Fruit fly (Drosophila melanogaster) whole organism, embryonic: ENCODE measurements around the gene CG6901.

Experiments used
- C15 ChIP-seq: fragments of 200-800 bp; sonication (Bioruptor generic); IDR thresholded peaks from 3 replicates; pipeline ENCODE4 v1.3.6; 2022; ENCODE audit warnings: missing biosample characterization, missing genetic modification characterization
- CG10366 ChIP-seq: fragments of 200-800 bp; sonication (Bioruptor generic); IDR thresholded peaks from 2 replicates; pipeline ENCODE4 v1.3.6; 2022; ENCODE audit warnings: missing biosample characterization, missing genetic modification characterization
- CG10462 ChIP-seq: fragments of 200-800 bp; sonication (Bioruptor generic); optimal IDR thresholded peaks from 2 replicates; lab custom pipeline; 2016; ENCODE audit warnings: missing biosample characterization, missing genetic modification characterization
- CG15073 ChIP-seq: fragments of 200-800 bp; sonication (Bioruptor generic); optimal IDR thresholded peaks from 2 replicates; lab custom pipeline; 2016; ENCODE audit warnings: missing biosample characterization, missing genetic modification characterization
- CG1603 ChIP-seq: fragments of 200-800 bp; sonication (Bioruptor generic); optimal IDR thresholded peaks from 2 replicates; lab custom pipeline; 2019; ENCODE audit warnings: missing biosample characterization, mild to moderate bottlenecking, missing genetic modification characterization, moderate library complexity
- CG17328 ChIP-seq: fragments of 200-800 bp; sonication (Bioruptor generic); IDR thresholded peaks from 2 replicates; pipeline ENCODE4 v1.3.6; 2022; ENCODE audit warnings: missing biosample characterization, missing genetic modification characterization
- CG18262 ChIP-seq: fragments of 200-800 bp; optimal IDR thresholded peaks from 3 replicates; lab custom pipeline; 2019; ENCODE audit warnings: missing biosample characterization, mild to moderate bottlenecking, missing genetic modification characterization, moderate library complexity
- CG1832 ChIP-seq: fragments of 200-800 bp; sonication (Bioruptor generic); optimal IDR thresholded peaks from 2 replicates; lab custom pipeline; 2017; ENCODE audit warnings: missing biosample characterization, mild to moderate bottlenecking, missing genetic modification characterization, inconsistent platforms
- CG2712 ChIP-seq: fragments of 200-800 bp; optimal IDR thresholded peaks from 3 replicates; lab custom pipeline; 2019; ENCODE audit warnings: missing biosample characterization, mild to moderate bottlenecking, missing genetic modification characterization, moderate library complexity
- CG31365 ChIP-seq: fragments of 200-800 bp; sonication (Bioruptor generic); optimal IDR thresholded peaks from 2 replicates; lab custom pipeline; 2018; ENCODE audit warnings: missing biosample characterization, mild to moderate bottlenecking, missing genetic modification characterization
- CG32772 ChIP-seq: fragments of 200-800 bp; sonication (Bioruptor generic); IDR thresholded peaks from 2 replicates; pipeline ENCODE4 v1.3.6; 2022; ENCODE audit warnings: missing biosample characterization, missing genetic modification characterization
- CG33213 ChIP-seq: fragments of 200-800 bp; sonication (Bioruptor generic); optimal IDR thresholded peaks from 3 replicates; lab custom pipeline; 2016; ENCODE audit warnings: missing biosample characterization, missing genetic modification characterization
- CG34224 ChIP-seq: fragments of 200-800 bp; sonication (Bioruptor generic); IDR thresholded peaks from 3 replicates; pipeline ENCODE4 v1.3.6; 2022; ENCODE audit warnings: missing biosample characterization, missing genetic modification characterization; ENCODE audit not compliant: partially characterized antibody
- CG3838 ChIP-seq: fragments of 200-800 bp; sonication (Bioruptor generic); optimal IDR thresholded peaks from 3 replicates; lab custom pipeline; 2016; ENCODE audit warnings: missing biosample characterization, missing genetic modification characterization
- CG4360 ChIP-seq: fragments of 200-800 bp; sonication (Bioruptor generic); IDR thresholded peaks from 2 replicates; pipeline ENCODE4 v1.3.6; 2022; ENCODE audit warnings: missing biosample characterization, missing genetic modification characterization
- CG5245 ChIP-seq: fragments of 200-800 bp; sonication (Bioruptor generic); optimal IDR thresholded peaks from 3 replicates; lab custom pipeline; 2016; ENCODE audit warnings: missing biosample characterization, missing genetic modification characterization
- CG6654 ChIP-seq: fragments of 200-800 bp; sonication (Bioruptor generic); optimal IDR thresholded peaks from 2 replicates; lab custom pipeline; 2017; ENCODE audit warnings: missing biosample characterization, mild to moderate bottlenecking, missing genetic modification characterization
- CG6791 ChIP-seq: fragments of 200-800 bp; sonication (Bioruptor generic); IDR thresholded peaks from 3 replicates; pipeline ENCODE4 v1.3.6; 2022; ENCODE audit warnings: missing biosample characterization, missing genetic modification characterization; ENCODE audit not compliant: partially characterized antibody
- CG8924 ChIP-seq: fragments of 200-800 bp; optimal IDR thresholded peaks from 3 replicates; lab custom pipeline; 2019; ENCODE audit warnings: missing biosample characterization, mild to moderate bottlenecking, missing genetic modification characterization, moderate library complexity
- ERR ChIP-seq: fragments of 200-800 bp; sonication (Bioruptor generic); optimal IDR thresholded peaks from 2 replicates; lab custom pipeline; 2016; ENCODE audit warnings: missing biosample characterization, missing genetic modification characterization
- Lpt ChIP-seq: fragments of >200 bp; optimal IDR thresholded peaks from 2 replicates; lab custom pipeline; 2018; ENCODE audit warnings: missing biosample characterization, missing genetic modification characterization
- NFAT ChIP-seq: fragments of 200-800 bp; sonication (Bioruptor generic); IDR thresholded peaks from 2 replicates; pipeline ENCODE4 v1.3.6; 2022; ENCODE audit warnings: missing biosample characterization, missing genetic modification characterization
- NfI ChIP-seq: fragments of 200-800 bp; sonication (Bioruptor generic); optimal IDR thresholded peaks from 3 replicates; lab custom pipeline; 2018; ENCODE audit warnings: missing biosample characterization, mild to moderate bottlenecking, missing genetic modification characterization, moderate library complexity
- Oli ChIP-seq: fragments of 200-800 bp; sonication (Bioruptor generic); optimal IDR thresholded peaks from 2 replicates; lab custom pipeline; 2018; ENCODE audit warnings: missing biosample characterization, mild to moderate bottlenecking, missing genetic modification characterization, moderate library complexity
- Sox100B ChIP-seq: fragments of 200-800 bp; sonication (Bioruptor generic); optimal IDR thresholded peaks from 3 replicates; lab custom pipeline; 2018; ENCODE audit warnings: missing biosample characterization, mild to moderate bottlenecking, missing genetic modification characterization
- Trl ChIP-seq, 3 experiments: fragments of >200 bp in 2 of 3; fragments of 200-800 bp in 1 of 3; sonication (Bioruptor generic) in 1 of 3; optimal IDR thresholded peaks; 2 replicates in 1 of 3; 3 replicates in 2 of 3; lab custom pipeline; 2016 to 2017; ENCODE audit warnings: missing biosample characterization in 1 of 3, missing genetic modification characterization in 1 of 3
- Xrp1 ChIP-seq: fragments of 200-800 bp; sonication (Bioruptor generic); IDR thresholded peaks from 2 replicates; pipeline ENCODE4 v1.3.6; 2022; ENCODE audit warnings: missing biosample characterization, missing genetic modification characterization
- chinmo ChIP-seq: fragments of 200-800 bp; sonication (Bioruptor generic); IDR thresholded peaks from 4 replicates; pipeline ENCODE4 v1.3.6; 2022; ENCODE audit warnings: missing biosample characterization, missing genetic modification characterization; ENCODE audit not compliant: partially characterized antibody
- corto ChIP-seq: fragments of 200-800 bp; sonication (Bioruptor generic); optimal IDR thresholded peaks from 2 replicates; lab custom pipeline; 2016; ENCODE audit warnings: missing biosample characterization, mild to moderate bottlenecking, missing genetic modification characterization, moderate library complexity
- crp ChIP-seq, 2 experiments: fragments of 200-800 bp; sonication (Bioruptor generic); optimal IDR thresholded peaks; 2 replicates in 1 of 2; 3 replicates in 1 of 2; lab custom pipeline; 2017; ENCODE audit warnings: missing biosample characterization in 2 of 2, missing genetic modification characterization in 2 of 2, mild to moderate bottlenecking in 1 of 2, moderate library complexity in 1 of 2
- dati ChIP-seq: fragments of 200-800 bp; sonication (Bioruptor generic); IDR thresholded peaks from 2 replicates; pipeline ENCODE4 v1.3.6; 2022; ENCODE audit warnings: missing biosample characterization, missing genetic modification characterization
- disco-r ChIP-seq: fragments of 200-800 bp; sonication (Bioruptor generic); optimal IDR thresholded peaks from 2 replicates; lab custom pipeline; 2016; ENCODE audit warnings: missing biosample characterization, missing genetic modification characterization
- eve ChIP-seq, 2 experiments: fragments of >200 bp; optimal IDR thresholded peaks; 2 replicates each; lab custom pipeline; 2017; ENCODE audit warnings: missing biosample characterization in 2 of 2, missing genetic modification characterization in 2 of 2
- gt ChIP-seq: fragments of 200-800 bp; sonication (Bioruptor generic); IDR thresholded peaks from 2 replicates; pipeline ENCODE4 v1.3.6; 2022; ENCODE audit warnings: missing biosample characterization, missing genetic modification characterization
- lab ChIP-seq: fragments of 200-800 bp; sonication (Bioruptor generic); optimal IDR thresholded peaks from 3 replicates; lab custom pipeline; 2017; ENCODE audit warnings: missing biosample characterization, missing genetic modification characterization, mild to moderate bottlenecking, moderate library complexity, missing genetic modification reagents
- luna ChIP-seq: fragments of 200-800 bp; sonication (Bioruptor generic); optimal IDR thresholded peaks from 2 replicates; lab custom pipeline; 2016; ENCODE audit warnings: missing biosample characterization, missing genetic modification characterization
- nom ChIP-seq: fragments of 200-800 bp; sonication (Bioruptor generic); optimal IDR thresholded peaks from 2 replicates; lab custom pipeline; 2017; ENCODE audit warnings: missing biosample characterization, missing genetic modification characterization, mild to moderate bottlenecking, moderate library complexity, missing genetic modification reagents
- psq ChIP-seq: fragments of 200-800 bp; sonication (Bioruptor generic); optimal IDR thresholded peaks from 2 replicates; lab custom pipeline; 2017; ENCODE audit warnings: missing biosample characterization, missing genetic modification characterization
- sna ChIP-seq: fragments of 200-800 bp; sonication (Bioruptor generic); IDR thresholded peaks from 2 replicates; pipeline ENCODE4 v1.3.6; 2022; ENCODE audit warnings: missing biosample characterization, missing genetic modification characterization; ENCODE audit not compliant: partially characterized antibody
- sqz ChIP-seq: fragments of 200-800 bp; sonication (Bioruptor generic); optimal IDR thresholded peaks from 3 replicates; lab custom pipeline; 2018; ENCODE audit warnings: missing biosample characterization, mild to moderate bottlenecking, missing genetic modification characterization
- tll ChIP-seq, 2 experiments: fragments of 200-800 bp in 1 of 2; fragments of >200 bp in 1 of 2; sonication (Bioruptor generic) in 1 of 2; optimal IDR thresholded peaks; 2 replicates each; lab custom pipeline; 2017 to 2019; ENCODE audit warnings: missing biosample characterization in 2 of 2, missing genetic modification characterization in 2 of 2, mild to moderate bottlenecking in 1 of 2, moderate library complexity in 1 of 2
- wor ChIP-seq: fragments of 200-800 bp; sonication (Bioruptor generic); IDR thresholded peaks from 2 replicates; pipeline ENCODE4 v1.3.6; 2022; ENCODE audit warnings: missing biosample characterization, missing genetic modification characterization
- z ChIP-seq: fragments of 200-800 bp; sonication (Bioruptor generic); IDR thresholded peaks from 3 replicates; pipeline ENCODE4 v1.3.6; 2022; ENCODE audit warnings: missing biosample characterization, missing genetic modification characterization
- zfh1 ChIP-seq: fragments of 200-800 bp; sonication (Bioruptor generic); IDR thresholded peaks from 3 replicates; pipeline ENCODE4 v1.3.6; 2022; ENCODE audit warnings: missing biosample characterization, missing genetic modification characterization

Gene CG6901

DNA sequence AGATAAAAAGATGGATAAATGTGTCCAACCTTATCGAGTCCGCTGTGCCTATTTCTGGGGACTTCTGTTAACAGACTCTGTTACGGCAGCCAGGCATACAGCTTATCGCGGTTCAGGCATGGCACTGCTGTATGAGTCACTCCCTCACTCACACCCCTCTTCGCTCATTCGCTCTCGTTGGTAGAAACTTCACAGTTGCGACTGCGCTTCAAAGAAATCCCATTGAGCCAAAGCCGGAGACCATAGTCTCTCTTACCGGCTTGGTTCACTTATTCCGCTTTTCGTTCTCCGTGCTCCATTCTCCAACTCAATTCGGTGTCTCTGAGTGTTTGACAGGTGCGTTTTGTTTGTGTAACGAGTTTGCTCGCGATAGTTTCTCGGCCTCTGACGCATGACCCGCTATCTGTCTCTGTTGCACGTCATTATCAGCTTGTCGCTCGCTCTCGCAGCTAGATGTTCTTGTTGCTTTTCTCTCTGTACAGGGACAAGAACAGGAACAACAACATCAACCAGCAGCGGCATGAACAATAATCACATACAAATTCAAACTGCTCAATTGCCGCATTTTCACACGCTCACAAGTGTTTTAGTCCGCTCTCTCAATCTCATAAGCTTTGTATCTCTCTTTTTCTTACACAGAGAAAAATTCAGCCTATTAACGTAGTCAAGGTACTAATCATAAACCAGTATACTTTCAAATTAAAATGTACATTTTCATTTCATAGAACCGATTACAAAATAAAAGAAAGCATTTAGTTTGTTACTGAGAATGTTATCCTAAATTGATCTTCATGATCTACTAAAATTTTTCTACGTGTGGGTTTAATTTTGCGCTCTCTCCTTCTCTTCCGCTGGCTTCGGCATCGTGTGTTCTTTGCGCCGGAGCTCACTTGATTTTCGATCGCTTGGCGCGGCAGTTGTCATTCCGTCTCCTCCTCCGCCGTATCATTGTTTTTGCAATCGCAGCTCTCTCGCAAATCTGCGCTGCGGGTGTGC is 42.9 kb upstream of the CG6901 start (continued):
- TF ChIP-seq CG5245 (GFP tag; lab: Kevin White, UChicago), result peak; percentile 99
- peak; percentile 99 for TF ChIP-seq C15 (GFP tag; lab: Robert Waterston, UW)
- peak; percentile 100 for TF ChIP-seq lab (GFP tag; lab: Kevin White, UChicago)
- peak in 1 of 2 experiments; percentile 89 for TF ChIP-seq tll (GFP tag; optimal IDR thresholded peaks at IDR 0.05; lab: Kevin White, UChicago)
- TF ChIP-seq CG15073 (GFP tag; lab: Kevin White, UChicago), result peak; percentile 91
- TF ChIP-seq wor (GFP tag; lab: Robert Waterston, UW), result peak; percentile 99

dm6 chr3R:16281033-16281680 is 42.1 kb upstream of the CG6901 start:
- TF ChIP-seq Xrp1, result peak; percentile 12; the same call in 1 of the 2 replicates
- TF ChIP-seq CG33213 (GFP tag; lab: Kevin White, UChicago), result no peak
- TF ChIP-seq nom (GFP tag; lab: Kevin White, UChicago), result peak; percentile 16
- no peak for TF ChIP-seq sna (GFP tag; lab: Robert Waterston, UW)
- no peak for TF ChIP-seq CG8924 (tag; lab: Kevin White, UChicago)
- no peak for TF ChIP-seq CG3838 (GFP tag; lab: Kevin White, UChicago)
- TF ChIP-seq NFAT, result no peak
- no peak for TF ChIP-seq Sox100B (GFP tag; lab: Kevin White, UChicago)
- no peak for TF ChIP-seq gt (GFP tag; lab: Robert Waterston, UW)
- TF ChIP-seq Lpt (GFP tag; lab: Kevin White, UChicago), result no peak
- no peak for TF ChIP-seq luna
- TF ChIP-seq disco-r (GFP tag; lab: Kevin White, UChicago), result no peak
- TF ChIP-seq CG1603 (tag; lab: Kevin White, UChicago), result no peak
- TF ChIP-seq CG10462 (GFP tag; lab: Kevin White, UChicago), result no peak
- TF ChIP-seq crp (GFP tag; optimal IDR thresholded peaks at IDR 0.05; lab: Kevin White, UChicago), result no peak
- TF ChIP-seq zfh1 (GFP tag; lab: Robert Waterston, UW), result no peak
- no peak for TF ChIP-seq CG31365
- no peak for TF ChIP-seq CG2712 (tag; lab: Kevin White, UChicago)
- no peak for TF ChIP-seq dati (GFP tag; lab: Robert Waterston, UW)
- TF ChIP-seq Oli (tag; lab: Kevin White, UChicago), result no peak
- TF ChIP-seq CG18262 (tag; lab: Kevin White, UChicago), result no peak
- TF ChIP-seq sqz (GFP tag; lab: Kevin White, UChicago), result peak; percentile 45
- no peak for TF ChIP-seq NfI (GFP tag; lab: Kevin White, UChicago)
- TF ChIP-seq corto (GFP tag; lab: Kevin White, UChicago), result peak; percentile 13
- TF ChIP-seq CG32772 (GFP tag; lab: Robert Waterston, UW), result peak; percentile 42; the same call in 1 of the 2 replicates
- no peak for TF ChIP-seq ERR (GFP tag; lab: Kevin White, UChicago)
- TF ChIP-seq Trl (optimal IDR thresholded peaks at IDR 0.05; lab: Kevin White, UChicago), result peak in 1 of 2 experiments; percentile 8
- no peak for TF ChIP-seq Trl (GFP tag; optimal IDR thresholded peaks at IDR 0.05; lab: Kevin White, UChicago)
- TF ChIP-seq chinmo (GFP tag; lab: Robert Waterston, UW), result peak; percentile 71; the same call in 1 of the 4 replicates
- peak in 1 of 2 experiments; percentile 58 for TF ChIP-seq eve (GFP tag; optimal IDR thresholded peaks at IDR 0.05; lab: Kevin White, UChicago)
- peak; percentile 48 for TF ChIP-seq CG1832 (GFP tag; lab: Kevin White, UChicago)
- no peak for TF ChIP-seq CG10366
- TF ChIP-seq CG17328 (GFP tag; lab: Robert Waterston, UW), result peak; percentile 19; the same call in 1 of the 2 replicates
- TF ChIP-seq CG6654 (GFP tag; lab: Kevin White, UChicago), result peak; percentile 97
- TF ChIP-seq psq (GFP tag; lab: Kevin White, UChicago), result peak; percentile 59
- no peak for TF ChIP-seq CG34224 (GFP tag; lab: Robert Waterston, UW)
- 0 out of 3 replicates have a peak, but pooled peaks have one; percentile 8 for TF ChIP-seq CG6791
- TF ChIP-seq CG4360 (GFP tag; lab: Robert Waterston, UW), result 0 out of 2 replicates have a peak, but pooled peaks have one; percentile 15
- TF ChIP-seq z (GFP tag; lab: Robert Waterston, UW), result peak; percentile 40; the same call in 1 of the 3 replicates
